Fruit fly (Drosophila melanogaster): Measurements from ENCODE around the gene elm.
A peak's percentile ranks its signal among the peaks of the same experiment; 100 is the strongest.

Gene elm

dm6 chr3R:5668928-5669739, 14.5 kb upstream of the elm start, which contains the start of the genes Xe7 and Atg17:
TSS of gene Xe7 (minus strand) at chr3R:5669334.
TSS of gene Atg17 (plus strand) at chr3R:5669713.
- no peak for TF ChIP-seq jim (GFP tag; optimal IDR thresholded peaks at IDR 0.05)
- peak; percentile 19 to 94 for TF ChIP-seq foxo (GFP tag; optimal IDR thresholded peaks at IDR 0.05)
- peak; percentile 54 for TF ChIP-seq sage (GFP tag; optimal IDR thresholded peaks at IDR 0.05)
- peak; percentile 88 for TF ChIP-seq Hnf4 (GFP tag; optimal IDR thresholded peaks at IDR 0.05)
- TF ChIP-seq rgr (GFP tag; optimal IDR thresholded peaks at IDR 0.05): peak; percentile 91
- no peak for TF ChIP-seq pan (optimal IDR thresholded peaks at IDR 0.05)
- TF ChIP-seq Abd-B (GFP tag; optimal IDR thresholded peaks at IDR 0.05): no peak
- no peak for TF ChIP-seq usp (GFP tag; optimal IDR thresholded peaks at IDR 0.05)
- TF ChIP-seq psq (GFP tag; optimal IDR thresholded peaks at IDR 0.05): peak; percentile 81
- TF ChIP-seq br (GFP tag; optimal IDR thresholded peaks at IDR 0.05): peak; percentile 87
- TF ChIP-seq h (GFP tag; optimal IDR thresholded peaks at IDR 0.05): peak; percentile 90
- TF ChIP-seq CG32264 (GFP tag; optimal IDR thresholded peaks at IDR 0.05): peak; percentile 45
- TF ChIP-seq fru (GFP tag; optimal IDR thresholded peaks at IDR 0.05): peak; percentile 89
- peak; percentile 77 for TF ChIP-seq brk (GFP tag; optimal IDR thresholded peaks at IDR 0.05)
- peak; percentile 68 for TF ChIP-seq woc (GFP tag; optimal IDR thresholded peaks at IDR 0.05)
- peak; percentile 95 for TF ChIP-seq HLH106 (tag; optimal IDR thresholded peaks at IDR 0.05)
- TF ChIP-seq sv (GFP tag; optimal IDR thresholded peaks at IDR 0.05): peak; percentile 89
- peak; percentile 87 for TF ChIP-seq dmrt93B (GFP tag; optimal IDR thresholded peaks at IDR 0.05)
- TF ChIP-seq N (GFP tag; optimal IDR thresholded peaks at IDR 0.05): no peak
- peak; percentile 88 for TF ChIP-seq Sp1 (GFP tag; optimal IDR thresholded peaks at IDR 0.05)
- peak; percentile 66 for TF ChIP-seq Jra (GFP tag; optimal IDR thresholded peaks at IDR 0.05)
- peak; percentile 91 for TF ChIP-seq CG9705 (GFP tag; optimal IDR thresholded peaks at IDR 0.05)
- TF ChIP-seq dsf (GFP tag; optimal IDR thresholded peaks at IDR 0.05; ENCODE audit: borderline replicate concordance): peak; percentile 85
- peak; percentile 85 for TF ChIP-seq GATAd (GFP tag; optimal IDR thresholded peaks at IDR 0.05)
- TF ChIP-seq dl (GFP tag; optimal IDR thresholded peaks at IDR 0.05; ENCODE audit: insufficient read depth in 1 of 2, partially characterized antibody in 2 of 2): no peak
- TF ChIP-seq Mio (GFP tag; optimal IDR thresholded peaks at IDR 0.05): no peak
- TF ChIP-seq Rel (GFP tag; optimal IDR thresholded peaks at IDR 0.05): no peak
- peak; percentile 61 for TF ChIP-seq Rel (tag; optimal IDR thresholded peaks at IDR 0.05)
- TF ChIP-seq ey (GFP tag; optimal IDR thresholded peaks at IDR 0.05): peak; percentile 92
- peak; percentile 31 for TF ChIP-seq Hr83 (GFP tag; optimal IDR thresholded peaks at IDR 0.05; ENCODE audit: poor library complexity, severe bottlenecking)
- peak; percentile 18 for TF ChIP-seq Dfd (GFP tag; optimal IDR thresholded peaks at IDR 0.05)
- peak; percentile 9 for TF ChIP-seq Myc (optimal IDR thresholded peaks at IDR 0.05)
- TF ChIP-seq OdsH (GFP tag; optimal IDR thresholded peaks at IDR 0.05): peak; percentile 86

- TF ChIP-seq GATAd (GFP tag; optimal IDR thresholded peaks at IDR 0.05): no peak
- TF ChIP-seq lola (GFP tag; optimal IDR thresholded peaks at IDR 0.05): no peak
- TF ChIP-seq Vsx2 (GFP tag; optimal IDR thresholded peaks at IDR 0.05; ENCODE audit: partially characterized antibody): no peak
- TF ChIP-seq fru (GFP tag; optimal IDR thresholded peaks at IDR 0.05): peak; percentile 22
- no peak for TF ChIP-seq CG32264 (GFP tag; optimal IDR thresholded peaks at IDR 0.05)
- no peak for TF ChIP-seq ey (GFP tag; optimal IDR thresholded peaks at IDR 0.05)
- no peak for TF ChIP-seq tai (GFP tag; optimal IDR thresholded peaks at IDR 0.05)
- no peak for TF ChIP-seq Jra (GFP tag; optimal IDR thresholded peaks at IDR 0.05)
- TF ChIP-seq jim (GFP tag; optimal IDR thresholded peaks at IDR 0.05): no peak
- TF ChIP-seq Hnf4 (GFP tag; optimal IDR thresholded peaks at IDR 0.05): no peak
- TF ChIP-seq CrebA (GFP tag; optimal IDR thresholded peaks at IDR 0.05; ENCODE audit: borderline replicate concordance): no peak
- TF ChIP-seq foxo (GFP tag; optimal IDR thresholded peaks at IDR 0.05): peak in 1 of 2 experiments; percentile 51
- TF ChIP-seq CG9705 (GFP tag; optimal IDR thresholded peaks at IDR 0.05): peak; percentile 49
- peak; percentile 34 for TF ChIP-seq Hr83 (GFP tag; optimal IDR thresholded peaks at IDR 0.05; ENCODE audit: poor library complexity, severe bottlenecking)
- TF ChIP-seq woc (GFP tag; optimal IDR thresholded peaks at IDR 0.05): peak; percentile 45
- no peak for TF ChIP-seq h (GFP tag; optimal IDR thresholded peaks at IDR 0.05)
- no peak for TF ChIP-seq dsf (GFP tag; optimal IDR thresholded peaks at IDR 0.05; ENCODE audit: borderline replicate concordance)
- no peak for TF ChIP-seq Dfd (GFP tag; optimal IDR thresholded peaks at IDR 0.05)
- peak; percentile 64 for TF ChIP-seq HLH106 (tag; optimal IDR thresholded peaks at IDR 0.05)
- no peak for TF ChIP-seq sv (GFP tag; optimal IDR thresholded peaks at IDR 0.05)
- TF ChIP-seq OdsH (GFP tag; optimal IDR thresholded peaks at IDR 0.05): no peak
- peak; percentile 29 for TF ChIP-seq rgr (GFP tag; optimal IDR thresholded peaks at IDR 0.05)
- TF ChIP-seq Sp1 (GFP tag; optimal IDR thresholded peaks at IDR 0.05): peak; percentile 22
These were observed 5.7 kb upstream of the elm start, which contains the start of gene Wdr33 for dm6 chr3R:5660198-5660893. TSS of gene Wdr33 (plus strand) at chr3R:5660635.

Measured in whole organism, wandering third instar larva.